Fruit fly (Drosophila melanogaster): ENCODE data around the gene Mst84Dc.
A peak's percentile ranks its signal among the peaks of the same experiment; 100 is the strongest.

Mst84Dc gene

DNA sequence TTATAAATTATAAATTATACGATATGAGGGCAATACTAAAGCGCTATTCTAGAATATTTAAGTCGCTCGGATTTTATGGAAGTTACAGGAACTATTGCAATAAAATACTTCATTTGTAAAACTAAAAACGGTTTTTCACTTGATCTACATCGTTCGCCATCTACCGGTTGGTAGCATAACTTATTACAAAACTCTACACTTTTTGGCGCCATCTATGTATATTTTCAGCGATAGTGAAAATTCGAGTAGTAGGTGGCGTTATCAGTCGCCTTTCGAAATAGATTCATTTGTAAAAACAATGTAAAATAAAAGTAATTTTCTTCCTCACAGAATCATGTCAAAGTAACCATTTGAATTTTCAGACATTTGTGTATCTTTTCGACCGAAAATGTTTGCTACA, 18.0 kb downstream of the Mst84Dc start, which contains the start of gene nxf4 (continued):
- TF ChIP-seq fd64A (GFP tag; optimal IDR thresholded peaks at IDR 0.05) (no peak), Tbp (GFP tag; optimal IDR thresholded peaks at IDR 0.05) (no peak), CG8765 (GFP tag; IDR thresholded peaks at IDR 0.05) (peak; percentile 56; the same call in 1 of the 2 replicates), Rfx (GFP tag; IDR thresholded peaks at IDR 0.05) (peak; percentile 89), so (GFP tag; IDR thresholded peaks at IDR 0.05) (0 out of 3 replicates have a peak, but pooled peaks have one; percentile 24), Atf3 (GFP tag; optimal IDR thresholded peaks at IDR 0.05) (peak; percentile 73), NC2α (GFP tag; optimal IDR thresholded peaks at IDR 0.05) (peak; percentile 63), ato (GFP tag; IDR thresholded peaks at IDR 0.05; ENCODE audit: partially characterized antibody) (no peak), CG43689 (GFP tag; IDR thresholded peaks at IDR 0.05) (peak; percentile 31; the same call in 1 of the 2 replicates), esg (GFP tag; conservative IDR thresholded peaks at IDR 0.05) (peak; percentile 28; the same call in 1 of the 2 replicates), stc (GFP tag; IDR thresholded peaks at IDR 0.05) (no peak; the same call in 1 of the 2 replicates), Fer1 (GFP tag; optimal IDR thresholded peaks at IDR 0.05) (no peak), CG10979 (tag; optimal IDR thresholded peaks at IDR 0.05) (no peak), CG5180 (GFP tag; optimal IDR thresholded peaks at IDR 0.05) (no peak), CG18764 (GFP tag; optimal IDR thresholded peaks at IDR 0.05) (peak; percentile 75), E2f2 (GFP tag; IDR thresholded peaks at IDR 0.05) (peak; percentile 31; the same call in 1 of the 2 replicates), hb (GFP tag; IDR thresholded peaks at IDR 0.05; ENCODE audit: partially characterized antibody) (no peak), CG18619 (GFP tag; optimal IDR thresholded peaks at IDR 0.05) (peak; percentile 56), danr (GFP tag; IDR thresholded peaks at IDR 0.05) (no peak), maf-S (GFP tag; optimal IDR thresholded peaks at IDR 0.05) (peak; percentile 78), CG8924 (tag; optimal IDR thresholded peaks at IDR 0.05) (no peak), peb (GFP tag; IDR thresholded peaks at IDR 0.05) (peak; percentile 31; the same call in 1 of the 2 replicates), CG10543 (GFP tag; optimal IDR thresholded peaks at IDR 0.05) (no peak), CG32532 (GFP tag; IDR thresholded peaks at IDR 0.05) (peak; percentile 84), zen (tag; optimal IDR thresholded peaks at IDR 0.05) (peak; percentile 83), Asciz (GFP tag; optimal IDR thresholded peaks at IDR 0.05) (no peak), Mrtf (GFP tag; IDR thresholded peaks at IDR 0.05) (peak; percentile 61; the same call in 2 of the 3 replicates), Med (GFP tag) (no peak), CG18599 (GFP tag; optimal IDR thresholded peaks at IDR 0.05) (peak; percentile 11), p53 (GFP tag; optimal IDR thresholded peaks at IDR 0.05) (peak; percentile 76), HLHmδ (GFP tag; optimal IDR thresholded peaks at IDR 0.05) (no peak), CHES-1-like (GFP tag; optimal IDR thresholded peaks at IDR 0.05) (peak; percentile 57), CG2116 (GFP tag; optimal IDR thresholded peaks at IDR 0.05) (peak; percentile 34), croc (GFP tag; conservative IDR thresholded peaks at IDR 0.05) (peak; percentile 51; the same call in 2 of the 3 replicates), bigmax (GFP tag; optimal IDR thresholded peaks at IDR 0.05) (no peak), CG1603 (tag; optimal IDR thresholded peaks at IDR 0.05) (peak; percentile 80), CG11093 (GFP tag; IDR thresholded peaks at IDR 0.05) (no peak; the same call in 2 of the 3 replicates), CG16815 (GFP tag; optimal IDR thresholded peaks at IDR 0.05) (peak; percentile 64), vnd (GFP tag; IDR thresholded peaks at IDR 0.05; ENCODE audit: partially characterized antibody) (no peak), MTF-1 (GFP tag; optimal IDR thresholded peaks at IDR 0.05; ENCODE audit: borderline replicate concordance) (peak; percentile 41), CrebB (tag; optimal IDR thresholded peaks at IDR 0.05) (peak; percentile 9), org-1 (GFP tag; optimal IDR thresholded peaks at IDR 0.05) (peak; percentile 34), CG9817 (tag; optimal IDR thresholded peaks at IDR 0.05) (peak; percentile 80), grn (GFP tag; optimal IDR thresholded peaks at IDR 0.05) (peak; percentile 10), Gsc (GFP tag; IDR thresholded peaks at IDR 0.05) (no peak), eyg (GFP tag; optimal IDR thresholded peaks at IDR 0.05) (peak; percentile 40), CG31224 (GFP tag; IDR thresholded peaks at IDR 0.05) (no peak), CG6791 (GFP tag; IDR thresholded peaks at IDR 0.05; ENCODE audit: partially characterized antibody) (peak; percentile 48; the same call in 2 of the 3 replicates), CG1832 (GFP tag; optimal IDR thresholded peaks at IDR 0.05) (no peak), CG17829 (tag; optimal IDR thresholded peaks at IDR 0.05) (peak; percentile 75)

Measured in whole organism, embryonic.